Worm (Caenorhabditis elegans) whole organism, mixed stage, embryonic: ENCODE data around the gene F54E2.9.

Source experiments
- bed-3 ChIP-seq: fragments of 200-800 bp; sonication (Bioruptor generic); optimal IDR thresholded peaks from 3 replicates; lab custom pipeline; 2018; ENCODE audit warnings: mild to moderate bottlenecking, missing genetic modification characterization, moderate library complexity, missing compliant biosample characterization
- blmp-1 ChIP-seq: fragments of 150-350 bp; optimal IDR thresholded peaks from 2 replicates; lab custom pipeline; 2014; ENCODE audit warnings: missing biosample characterization, missing genetic modification characterization
- ceh-39 ChIP-seq: fragments of 150-350 bp; optimal IDR thresholded peaks from 2 replicates; lab custom pipeline; 2014; ENCODE audit warnings: missing biosample characterization, missing genetic modification characterization
- ceh-43 ChIP-seq: fragments of 200-800 bp; sonication (Bioruptor generic); optimal IDR thresholded peaks from 2 replicates; lab custom pipeline; 2018; ENCODE audit warnings: mild to moderate bottlenecking, missing genetic modification characterization, moderate library complexity, missing compliant biosample characterization
- ceh-83 ChIP-seq: fragments of 200-800 bp; sonication (Bioruptor generic); optimal IDR thresholded peaks from 2 replicates; lab custom pipeline; 2018; ENCODE audit warnings: mild to moderate bottlenecking, missing genetic modification characterization, missing compliant biosample characterization
- ces-1 ChIP-seq: fragments of 150-350 bp; optimal IDR thresholded peaks from 2 replicates; lab custom pipeline; 2014; ENCODE audit warnings: missing biosample characterization, missing genetic modification reagents, missing genetic modification characterization
- cnd-1 ChIP-seq: fragments of 200-800 bp; sonication (Bioruptor generic); optimal IDR thresholded peaks from 2 replicates; lab custom pipeline; 2018; ENCODE audit warnings: mild to moderate bottlenecking, missing genetic modification characterization, missing compliant biosample characterization
- drap-1 ChIP-seq: fragments of 200-800 bp; sonication (Bioruptor generic); optimal IDR thresholded peaks from 3 replicates; lab custom pipeline; 2018; ENCODE audit warnings: mild to moderate bottlenecking, missing genetic modification characterization, missing compliant biosample characterization
- elt-1 ChIP-seq: sonication (generic microtip); optimal IDR thresholded peaks from 2 replicates; lab custom pipeline; 2017; ENCODE audit warnings: missing genetic modification characterization, mild to moderate bottlenecking, missing compliant biosample characterization, antibody characterized with exemption, moderate library complexity, borderline replicate concordance; ENCODE audit not compliant: insufficient read depth
- elt-3 ChIP-seq: fragments of 150-350 bp; optimal IDR thresholded peaks from 2 replicates; lab custom pipeline; 2014; ENCODE audit warnings: missing biosample characterization, missing genetic modification characterization
- flh-1 ChIP-seq: fragments of 200-800 bp; sonication (Bioruptor generic); optimal IDR thresholded peaks from 2 replicates; lab custom pipeline; 2018; ENCODE audit warnings: mild to moderate bottlenecking, missing genetic modification characterization, moderate library complexity, missing compliant biosample characterization
- ham-2 ChIP-seq: fragments of 200-800 bp; sonication (Bioruptor generic); optimal IDR thresholded peaks from 2 replicates; lab custom pipeline; 2018; ENCODE audit warnings: mild to moderate bottlenecking, missing genetic modification characterization, missing compliant biosample characterization
- hlh-1 ChIP-seq: fragments of 150-350 bp; optimal IDR thresholded peaks from 2 replicates; lab custom pipeline; 2014; ENCODE audit warnings: missing biosample characterization, missing genetic modification reagents, missing genetic modification characterization
- lin-13 ChIP-seq: fragments of 150-350 bp; optimal IDR thresholded peaks from 2 replicates; lab custom pipeline; 2014; ENCODE audit warnings: missing biosample characterization, missing genetic modification characterization
- lsy-2 ChIP-seq: fragments of 150-350 bp; optimal IDR thresholded peaks from 2 replicates; lab custom pipeline; 2014; ENCODE audit warnings: missing biosample characterization, missing genetic modification characterization
- mab-5 ChIP-seq: fragments of 150-350 bp; optimal IDR thresholded peaks from 2 replicates; lab custom pipeline; 2014; ENCODE audit warnings: missing biosample characterization, missing genetic modification characterization
- mep-1 ChIP-seq: fragments of 150-350 bp; optimal IDR thresholded peaks from 2 replicates; lab custom pipeline; 2017; ENCODE audit warnings: missing biosample characterization, missing genetic modification reagents, missing genetic modification characterization, inconsistent platforms
- mls-2 ChIP-seq: sonication (generic microtip); optimal IDR thresholded peaks from 2 replicates; lab custom pipeline; 2016; ENCODE audit warnings: mild to moderate bottlenecking, missing genetic modification characterization, moderate library complexity, missing compliant biosample characterization
- nhr-12 ChIP-seq: fragments of 150-350 bp; optimal IDR thresholded peaks from 2 replicates; lab custom pipeline; 2014; ENCODE audit warnings: missing biosample characterization, missing genetic modification characterization
- nhr-2 ChIP-seq: fragments of 150-350 bp; optimal IDR thresholded peaks from 2 replicates; lab custom pipeline; 2014; ENCODE audit warnings: missing biosample characterization, missing genetic modification characterization
- nhr-237 ChIP-seq: fragments of 150-350 bp; optimal IDR thresholded peaks from 2 replicates; lab custom pipeline; 2014; ENCODE audit warnings: missing biosample characterization, missing genetic modification characterization
- nhr-28 ChIP-seq: fragments of 150-350 bp; optimal IDR thresholded peaks from 2 replicates; lab custom pipeline; 2014; ENCODE audit warnings: missing biosample characterization, missing genetic modification characterization
- nhr-76 ChIP-seq: sonication (generic microtip); optimal IDR thresholded peaks from 2 replicates; lab custom pipeline; 2017; ENCODE audit warnings: missing biosample characterization, missing genetic modification characterization
- pha-4 ChIP-seq: fragments of 150-350 bp; optimal IDR thresholded peaks from 2 replicates; lab custom pipeline; 2018; ENCODE audit warnings: missing biosample characterization, missing genetic modification reagents, missing genetic modification characterization
- sptf-1 ChIP-seq: sonication (generic microtip); optimal IDR thresholded peaks from 2 replicates; lab custom pipeline; 2017; ENCODE audit warnings: mild to moderate bottlenecking, missing genetic modification characterization, moderate library complexity, missing compliant biosample characterization
- tbx-8 ChIP-seq: fragments of 200-800 bp; sonication (Bioruptor generic); optimal IDR thresholded peaks from 2 replicates; lab custom pipeline; 2018; ENCODE audit warnings: mild to moderate bottlenecking, missing genetic modification characterization, moderate library complexity, missing compliant biosample characterization
- unc-39 ChIP-seq: fragments of 150-350 bp; optimal IDR thresholded peaks from 2 replicates; lab custom pipeline; 2014; ENCODE audit warnings: missing biosample characterization, missing genetic modification characterization
- unc-62 ChIP-seq: fragments of 150-350 bp; optimal IDR thresholded peaks from 2 replicates; lab custom pipeline; 2014; ENCODE audit warnings: missing biosample characterization, missing genetic modification reagents, missing genetic modification characterization
- zip-8 ChIP-seq: fragments of 150-350 bp; optimal IDR thresholded peaks from 2 replicates; lab custom pipeline; 2014; ENCODE audit warnings: missing biosample characterization, missing genetic modification characterization

Gene F54E2.9

DNA sequence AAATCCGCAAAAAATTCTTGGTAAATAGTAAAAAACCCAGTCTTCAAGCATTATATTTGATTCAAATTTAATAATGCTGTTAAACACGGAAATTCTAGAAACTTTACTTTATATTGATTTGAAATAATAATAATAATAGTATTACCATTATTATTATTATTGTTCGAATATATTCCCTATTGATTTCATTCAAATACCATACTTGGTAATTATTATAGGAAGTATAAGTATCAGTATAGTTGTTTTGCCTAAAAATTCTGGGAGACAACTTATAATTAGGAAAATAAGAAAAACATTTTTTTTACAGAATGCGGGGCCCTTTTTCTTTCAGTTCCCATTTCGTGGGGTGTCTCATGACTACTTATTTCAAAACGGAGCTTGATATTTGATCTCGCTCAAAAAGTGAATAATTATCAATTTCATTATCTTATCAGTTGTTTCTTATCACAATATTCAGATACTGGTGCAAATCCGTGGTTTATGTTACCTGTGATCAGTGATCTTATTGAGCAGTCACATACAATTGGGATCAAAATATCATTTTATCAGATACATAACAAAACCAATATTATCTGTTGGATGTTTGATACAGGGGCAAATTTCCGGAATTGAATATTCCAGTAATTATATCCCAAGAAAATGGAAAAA, 34.6 kb upstream of the F54E2.9 start, which contains the start of gene srj-49:
srj-49 (minus strand) TSS at position 51 of the 648 bp plus-strand sequence.
- no peak for TF ChIP-seq unc-39
- TF ChIP-seq lsy-2 (tag; lab: Kevin White, UChicago), result no peak
- no peak for TF ChIP-seq nhr-28
- no peak for TF ChIP-seq nhr-237 (tag; lab: Kevin White, UChicago)
- TF ChIP-seq blmp-1 (tag; lab: Kevin White, UChicago), result no peak
- no peak for TF ChIP-seq mls-2 (tag; lab: Kevin White, UChicago)
- TF ChIP-seq ceh-39, result no peak
- TF ChIP-seq mep-1, result no peak
- TF ChIP-seq, all 35 proteins: peak for 0

DNA sequence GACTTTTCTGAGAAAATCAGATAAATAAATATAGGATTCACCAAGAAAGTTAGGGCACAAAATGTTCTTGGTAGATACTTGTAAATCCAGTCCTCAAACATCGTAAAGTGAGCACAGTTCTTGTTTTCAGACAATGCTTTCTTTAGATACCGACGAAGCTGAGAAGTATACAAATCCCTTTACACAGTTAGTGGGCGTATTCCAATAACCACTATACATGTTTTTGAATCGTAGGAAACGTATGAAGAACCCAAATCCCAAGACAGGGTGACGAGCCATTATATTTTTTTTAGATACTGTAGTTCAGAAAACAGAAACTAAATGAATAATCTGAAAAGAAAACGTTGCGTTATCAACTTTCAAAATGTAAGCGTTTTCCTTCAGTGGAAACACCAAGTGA, 32.0 kb upstream of the F54E2.9 start, which contains the start of gene srj-44:
srj-44 (minus strand) TSS at position 101 of the 400 bp plus-strand sequence.
- TF ChIP-seq nhr-2 (tag; lab: Kevin White, UChicago) (no peak), mep-1 (no peak), ceh-39 (no peak), elt-1 (tag; lab: Kevin White, UChicago) (no peak), tbx-8 (GFP tag; lab: Kevin White, UChicago) (no peak), bed-3 (GFP tag; lab: Kevin White, UChicago) (no peak), zip-8 (no peak), drap-1 (GFP tag; lab: Kevin White, UChicago) (no peak), hlh-1 (tag; lab: Kevin White, UChicago) (no peak), ham-2 (GFP tag; lab: Kevin White, UChicago) (no peak), sptf-1 (no peak), ces-1 (no peak)

DNA sequence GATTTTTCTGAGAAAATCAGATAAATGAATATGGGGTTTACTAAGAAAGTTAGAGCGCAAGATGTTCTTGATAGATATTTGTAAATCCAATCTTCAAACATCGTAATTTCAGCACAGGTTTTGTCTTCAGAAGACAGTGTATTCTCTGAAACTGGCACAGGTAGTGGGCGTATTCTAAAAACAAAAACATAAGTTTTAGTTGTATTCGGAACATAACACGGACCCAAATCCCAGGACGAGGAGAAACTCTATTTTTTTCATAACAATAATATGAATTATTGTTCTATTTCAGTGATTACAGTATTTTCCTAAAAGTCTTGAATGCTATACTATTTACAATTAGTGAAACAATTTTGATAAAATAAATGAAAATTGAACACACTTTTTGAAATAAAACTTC, 22.7 kb upstream of the F54E2.9 start, which contains the start of gene srj-45:
srj-45 (minus strand) TSS at position 101 of the 400 bp plus-strand sequence.
- TF ChIP-seq unc-62 (GFP tag; lab: Kevin White, UChicago) (no peak), ceh-83 (GFP tag; lab: Kevin White, UChicago) (no peak), pha-4 (tag; lab: Kevin White, UChicago) (no peak), cnd-1 (tag; lab: Kevin White, UChicago) (no peak), sptf-1 (no peak), lin-13 (tag; lab: Kevin White, UChicago) (no peak), flh-1 (GFP tag; lab: Kevin White, UChicago) (no peak), bed-3 (GFP tag; lab: Kevin White, UChicago) (no peak), mls-2 (tag; lab: Kevin White, UChicago) (no peak), mab-5 (no peak), unc-39 (no peak), nhr-12 (tag; lab: Kevin White, UChicago) (no peak), nhr-76 (tag; lab: Kevin White, UChicago) (no peak), nhr-28 (no peak), tbx-8 (GFP tag; lab: Kevin White, UChicago) (no peak)

DNA sequence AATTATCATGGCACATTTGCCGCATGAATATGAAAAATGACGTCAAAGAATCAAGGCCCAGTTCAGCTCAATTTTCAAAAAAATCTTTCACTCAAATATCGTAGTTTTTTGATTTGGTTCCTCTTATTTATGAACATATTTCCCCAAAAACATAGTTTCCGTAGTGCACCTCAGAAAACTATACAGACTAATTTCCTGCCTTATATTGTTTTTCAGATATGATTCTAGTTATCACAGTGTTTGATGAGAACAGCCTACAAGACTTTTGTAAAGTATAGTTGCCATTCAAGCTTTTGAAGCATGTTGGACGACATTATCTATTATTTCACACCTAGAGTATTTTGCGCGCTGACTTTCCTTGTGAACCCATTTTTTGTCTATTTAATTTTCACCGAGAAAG, 18.9 kb upstream of the F54E2.9 start, which contains the start of gene srj-50:
srj-50 (plus strand) TSS at position 301 of the 400 bp plus-strand sequence.
- no peak for TF ChIP-seq unc-62 (GFP tag; lab: Kevin White, UChicago)
- TF ChIP-seq lin-13 (tag; lab: Kevin White, UChicago), result no peak
- no peak for TF ChIP-seq ceh-83 (GFP tag; lab: Kevin White, UChicago)

DNA sequence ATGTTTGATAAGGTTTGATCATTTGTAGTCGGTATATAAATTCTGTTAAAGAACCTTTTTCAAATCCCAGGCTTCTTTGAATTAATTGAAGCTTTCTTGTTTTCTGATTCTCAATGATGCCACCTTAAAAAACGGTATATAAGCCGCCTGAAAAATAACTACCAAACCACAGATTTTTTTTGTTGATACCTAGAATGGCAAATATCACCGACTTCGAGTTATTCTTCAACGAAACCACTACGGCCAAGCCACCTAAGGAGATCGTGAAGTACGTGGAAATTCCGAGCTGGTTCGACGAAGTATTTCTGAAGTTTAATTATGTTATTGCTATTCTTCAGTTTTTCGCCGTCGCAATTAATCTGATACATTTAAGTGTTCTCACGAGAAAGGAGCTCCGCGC, 17.0 kb upstream of the F54E2.9 start, which contains the start of gene srw-2:
srw-2 (plus strand) TSS at position 62 of the 400 bp plus-strand sequence.
- no peak for TF ChIP-seq unc-62 (GFP tag; lab: Kevin White, UChicago)
- TF ChIP-seq ceh-43 (GFP tag; lab: Kevin White, UChicago), result no peak
- no peak for TF ChIP-seq hlh-1 (tag; lab: Kevin White, UChicago)
- no peak for TF ChIP-seq tbx-8 (GFP tag; lab: Kevin White, UChicago)
- TF ChIP-seq elt-3 (tag; lab: Kevin White, UChicago), result no peak

DNA sequence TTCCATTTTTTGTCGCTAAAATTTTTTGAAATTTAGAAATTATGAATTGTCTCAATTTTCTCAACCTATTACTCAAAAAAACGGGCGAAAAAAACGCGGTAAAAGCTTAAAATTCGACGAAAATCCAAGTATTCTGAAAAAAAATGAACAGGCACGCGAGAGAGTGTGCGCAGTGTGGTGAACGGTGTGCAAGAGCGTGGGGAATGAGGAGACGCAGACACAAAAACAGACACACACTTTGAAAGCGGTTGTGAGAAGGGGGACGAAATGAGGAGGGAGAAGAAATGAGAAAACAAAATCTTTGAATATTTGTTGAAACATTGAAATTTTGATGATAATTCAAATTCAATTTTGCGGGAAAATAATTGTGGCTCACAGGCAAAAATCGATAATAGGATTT, 13.0 kb upstream of the F54E2.9 start, which contains the start of gene T03D3.5:
T03D3.5 (minus strand) TSS at position 21 of the 400 bp plus-strand sequence.
- TF ChIP-seq tbx-8 (GFP tag; lab: Kevin White, UChicago) (no peak), zip-8 (no peak), ceh-39 (no peak), drap-1 (GFP tag; lab: Kevin White, UChicago) (no peak), ces-1 (peak; percentile 33), sptf-1 (no peak)
